Fruit fly (Drosophila melanogaster): ENCODE data around the gene CG3108.
A peak's percentile ranks its signal among the peaks of the same experiment; 100 is the strongest.

CG3108 gene

dm6 chrX:5754837-5755828, 26.3 kb downstream of the CG3108 start, which contains the start of the genes lin-52 and CG15771 (continued):
- TF ChIP-seq topi (GFP tag; optimal IDR thresholded peaks at IDR 0.05) (peak; percentile 93), Lpt (GFP tag; optimal IDR thresholded peaks at IDR 0.05) (peak; percentile 94), CG11762 (GFP tag; optimal IDR thresholded peaks at IDR 0.05; ENCODE audit: insufficient read depth) (peak; percentile 95), CG6276 (GFP tag; optimal IDR thresholded peaks at IDR 0.05) (peak; percentile 96), CG4318 (GFP tag; optimal IDR thresholded peaks at IDR 0.05) (peak; percentile 94), achi (GFP tag; optimal IDR thresholded peaks at IDR 0.05) (peak; percentile 95), dsx (GFP tag; optimal IDR thresholded peaks at IDR 0.05; ENCODE audit: poor library complexity, severe bottlenecking) (peak; percentile 92), Sox102F (GFP tag; optimal IDR thresholded peaks at IDR 0.05) (peak; percentile 94), CG34406 (GFP tag; optimal IDR thresholded peaks at IDR 0.05) (peak; percentile 94), CG8319 (GFP tag; optimal IDR thresholded peaks at IDR 0.05) (peak; percentile 88), CG15336 (GFP tag; IDR thresholded peaks at IDR 0.05) (peak; percentile 98), CG3919 (GFP tag; optimal IDR thresholded peaks at IDR 0.05) (peak; percentile 94), CG1621 (tag; optimal IDR thresholded peaks at IDR 0.05) (peak; percentile 83), Ets96B (tag; optimal IDR thresholded peaks at IDR 0.05) (peak; percentile 93), CG8119 (GFP tag; IDR thresholded peaks at IDR 0.05) (peak; percentile 98), CG8632 (GFP tag; optimal IDR thresholded peaks at IDR 0.05) (peak; percentile 94), Hr39 (GFP tag; optimal IDR thresholded peaks at IDR 0.05) (peak; percentile 88), acj6 (GFP tag; optimal IDR thresholded peaks at IDR 0.05) (peak; percentile 96), OdsH (GFP tag; optimal IDR thresholded peaks at IDR 0.05) (peak; percentile 96), pdm3 (GFP tag; optimal IDR thresholded peaks at IDR 0.05) (peak; percentile 96), Hr38 (GFP tag; optimal IDR thresholded peaks at IDR 0.05) (peak; percentile 16), Sox14 (GFP tag; optimal IDR thresholded peaks at IDR 0.05) (peak; percentile 91), ss (GFP tag; optimal IDR thresholded peaks at IDR 0.05) (peak; percentile 96 to 97), Eip78C (GFP tag) (peak; percentile 98), salr (GFP tag; optimal IDR thresholded peaks at IDR 0.05) (peak; percentile 83 to 92), Sox15 (GFP tag; optimal IDR thresholded peaks at IDR 0.05) (peak; percentile 95), spab (GFP tag; optimal IDR thresholded peaks at IDR 0.05) (peak; percentile 93), vri (GFP tag; optimal IDR thresholded peaks at IDR 0.05) (peak; percentile 91), CG10631 (GFP tag; optimal IDR thresholded peaks at IDR 0.05) (peak; percentile 95), CG11902 (GFP tag; optimal IDR thresholded peaks at IDR 0.05) (peak; percentile 89), fd85E (GFP tag; optimal IDR thresholded peaks at IDR 0.05) (peak; percentile 89), esn (GFP tag; optimal IDR thresholded peaks at IDR 0.05) (peak; percentile 96), CG3032 (tag; optimal IDR thresholded peaks at IDR 0.05) (peak; percentile 96), CG7368 (GFP tag; optimal IDR thresholded peaks at IDR 0.05) (peak; percentile 91), dac (GFP tag; optimal IDR thresholded peaks at IDR 0.05) (peak; percentile 96), Smox (GFP tag; optimal IDR thresholded peaks at IDR 0.05) (peak; percentile 93), CG16779 (tag; optimal IDR thresholded peaks at IDR 0.05) (peak; percentile 93), net (GFP tag; optimal IDR thresholded peaks at IDR 0.05) (peak; percentile 95), CG6792 (GFP tag; optimal IDR thresholded peaks at IDR 0.05) (peak; percentile 96), Eip93F (GFP tag; optimal IDR thresholded peaks at IDR 0.05) (peak; percentile 94)

dm6 chrX:5752838-5753237, 28.6 kb downstream of the CG3108 start:
- no peak for TF ChIP-seq CG6808 (GFP tag; optimal IDR thresholded peaks at IDR 0.05)
- TF ChIP-seq CG1621 (tag; optimal IDR thresholded peaks at IDR 0.05), result no peak
- no peak for TF ChIP-seq CG31627 (GFP tag; optimal IDR thresholded peaks at IDR 0.05)
- TF ChIP-seq Hr38 (GFP tag; optimal IDR thresholded peaks at IDR 0.05), result no peak
- no peak for TF ChIP-seq Hr39 (GFP tag; optimal IDR thresholded peaks at IDR 0.05)
- no peak for TF ChIP-seq CG15336 (GFP tag; IDR thresholded peaks at IDR 0.05)
- no peak for TF ChIP-seq CG8632 (GFP tag; optimal IDR thresholded peaks at IDR 0.05)
- no peak for TF ChIP-seq CG7368 (GFP tag; optimal IDR thresholded peaks at IDR 0.05)
- TF ChIP-seq eg (GFP tag; IDR thresholded peaks at IDR 0.05), result no peak
- no peak for TF ChIP-seq acj6 (GFP tag; optimal IDR thresholded peaks at IDR 0.05)
- no peak for TF ChIP-seq CG10669 (GFP tag; optimal IDR thresholded peaks at IDR 0.05)
- TF ChIP-seq CG6163 (GFP tag; IDR thresholded peaks at IDR 0.05), result no peak
- TF ChIP-seq CG10631 (GFP tag; optimal IDR thresholded peaks at IDR 0.05), result no peak
- TF ChIP-seq CG6854 (GFP tag; optimal IDR thresholded peaks at IDR 0.05), result no peak
- no peak for TF ChIP-seq CG3919 (GFP tag; optimal IDR thresholded peaks at IDR 0.05)
- TF ChIP-seq lz (GFP tag; optimal IDR thresholded peaks at IDR 0.05), result no peak
- TF ChIP-seq CG16779 (tag; optimal IDR thresholded peaks at IDR 0.05), result no peak
